Worm (Caenorhabditis elegans) whole organism, L2 larva: Measurements from ENCODE around the gene F08G12.3.

ENCODE experiments used
- R02D3.7 ChIP-seq: fragments of 150-350 bp; optimal IDR thresholded peaks from 2 replicates; lab custom pipeline; 2014; ENCODE audit warnings: missing biosample characterization, missing genetic modification characterization
- ama-1 ChIP-seq: fragments of 150-350 bp; optimal IDR thresholded peaks from 2 replicates; lab custom pipeline; 2018; ENCODE audit warnings: inconsistent platforms
- ceh-82 ChIP-seq: fragments of 150-350 bp; optimal IDR thresholded peaks from 2 replicates; lab custom pipeline; 2014; ENCODE audit warnings: missing biosample characterization, missing genetic modification characterization
- lin-11 ChIP-seq: fragments of 150-350 bp; sonication (generic microtip); optimal IDR thresholded peaks from 2 replicates; lab custom pipeline; 2014; ENCODE audit warnings: missing biosample characterization, missing genetic modification characterization, inconsistent platforms, mixed read lengths
- nhr-25 ChIP-seq: fragments of 150-350 bp; sonication (generic microtip); optimal IDR thresholded peaks from 3 replicates; lab custom pipeline; 2014; ENCODE audit warnings: missing biosample characterization, missing genetic modification characterization
- unc-39 ChIP-seq: fragments of 150-350 bp; optimal IDR thresholded peaks from 2 replicates; lab custom pipeline; 2014; ENCODE audit warnings: missing biosample characterization, missing genetic modification characterization
- zag-1 ChIP-seq: fragments of 150-350 bp; optimal IDR thresholded peaks from 2 replicates; lab custom pipeline; 2014; ENCODE audit warnings: missing biosample characterization, missing genetic modification characterization
- ztf-11 ChIP-seq: sonication (generic microtip); optimal IDR thresholded peaks from 2 replicates; lab custom pipeline; 2017; ENCODE audit warnings: missing biosample characterization, missing genetic modification characterization
- ztf-4 ChIP-seq: fragments of 150-350 bp; optimal IDR thresholded peaks from 2 replicates; lab custom pipeline; 2014; ENCODE audit warnings: missing biosample characterization, missing genetic modification characterization

DNA sequence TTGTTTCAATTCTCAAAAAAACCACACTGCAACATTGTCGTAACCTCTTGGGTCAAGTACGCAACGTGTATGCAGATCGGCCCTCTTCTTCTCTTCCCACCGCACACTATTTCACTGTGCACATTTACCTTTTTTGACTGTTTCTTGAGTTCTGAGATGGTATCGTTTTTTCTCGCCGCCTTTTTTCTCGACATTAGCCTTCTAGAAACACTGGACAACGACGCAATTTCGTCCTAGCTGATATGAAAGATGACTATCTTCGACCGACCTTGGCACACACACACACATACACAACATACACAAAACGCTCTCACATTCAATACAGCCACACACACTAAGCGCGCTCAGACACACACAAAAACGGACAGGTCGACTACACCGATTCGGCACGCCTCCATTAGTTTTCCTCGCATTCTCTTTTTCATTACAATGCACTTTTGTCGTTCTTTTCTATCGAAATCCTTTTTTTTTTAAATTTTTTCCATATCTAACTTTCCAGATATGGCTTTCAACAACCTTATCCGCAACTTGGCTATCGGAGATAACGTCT, 39.4 kb downstream of the F08G12.3 start, which contains the start of gene aco-1:
- TF ChIP-seq zag-1 (tag; lab: Kevin White, UChicago) (no peak), lin-11 (tag; lab: Kevin White, UChicago) (no peak), ceh-82 (tag; lab: Kevin White, UChicago) (no peak), ztf-11 (no peak), ztf-4 (tag; lab: Kevin White, UChicago) (no peak), ama-1 (lab: Kevin White, UChicago) (no peak), nhr-25 (tag; lab: Kevin White, UChicago) (no peak), R02D3.7 (no peak), unc-39 (tag; lab: Kevin White, UChicago) (no peak)
